Fruit fly (Drosophila melanogaster) whole organism, wandering third instar larva: ENCODE measurements around the gene Bicra.
A peak's percentile ranks its signal among the peaks of the same experiment; 100 is the strongest.

ENCODE experiments used
- Hnf4 ChIP-seq: fragments of 200-800 bp; sonication (Bioruptor generic); optimal IDR thresholded peaks from 2 replicates; lab custom pipeline; 2016; ENCODE audit warnings: missing biosample characterization, mild to moderate bottlenecking, missing genetic modification characterization
- Hr78 ChIP-seq: fragments of >200 bp; optimal IDR thresholded peaks from 2 replicates; lab custom pipeline; 2017; ENCODE audit warnings: missing biosample characterization, missing genetic modification characterization
- dmrt93B ChIP-seq: fragments of 200-800 bp; sonication (Bioruptor generic); optimal IDR thresholded peaks from 2 replicates; lab custom pipeline; 2018; ENCODE audit warnings: missing biosample characterization, mild to moderate bottlenecking, missing genetic modification characterization
- h ChIP-seq: fragments of 200-800 bp; sonication (Bioruptor generic); optimal IDR thresholded peaks from 3 replicates; lab custom pipeline; 2016; ENCODE audit warnings: missing biosample characterization, mild to moderate bottlenecking, missing genetic modification characterization
- jim ChIP-seq: fragments of 175-275, 200-325 bp; sonication (Bioruptor generic); optimal IDR thresholded peaks from 2 replicates; lab custom pipeline; 2016; ENCODE audit warnings: missing biosample characterization, mild to moderate bottlenecking, missing genetic modification characterization

DNA sequence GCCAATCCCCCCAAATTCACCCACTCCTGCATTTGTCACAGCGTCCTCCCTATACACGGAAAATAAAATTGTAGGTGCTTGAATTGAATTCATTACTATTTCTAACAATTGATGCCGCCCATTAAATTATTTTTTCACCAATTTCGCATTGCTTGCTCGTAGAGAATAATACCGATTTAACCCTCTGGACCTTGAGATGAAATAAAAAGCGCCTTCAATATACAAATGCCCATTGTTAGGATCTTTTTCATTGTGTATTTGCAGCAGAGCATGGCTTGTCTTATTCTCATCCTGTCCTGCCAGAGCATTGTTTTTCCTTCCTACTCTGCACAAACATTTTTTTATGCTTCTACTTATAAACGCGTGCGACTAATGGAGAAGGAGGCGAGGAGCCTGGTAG is 28.8 kb downstream of the Bicra start:
- TF ChIP-seq dmrt93B (no peak), Hr78 (no peak), Hnf4 (GFP tag; lab: Kevin White, UChicago) (no peak), h (GFP tag; lab: Kevin White, UChicago) (peak; percentile 34), jim (GFP tag; lab: Kevin White, UChicago) (no peak)
